Fruit fly (Drosophila melanogaster) whole organism, adult: ENCODE data around the gene CG13994.

Source experiments
- CG12768 ChIP-seq: fragments of 200-800 bp; sonication (Bioruptor generic); optimal IDR thresholded peaks from 2 replicates; lab custom pipeline; 2017; ENCODE audit warnings: missing biosample characterization, missing genetic modification characterization, mild to moderate bottlenecking, moderate library complexity, missing genetic modification reagents
- CG14711 ChIP-seq: fragments of 200-800 bp; sonication (Bioruptor generic); optimal IDR thresholded peaks from 2 replicates; lab custom pipeline; 2018; ENCODE audit warnings: missing biosample characterization, mild to moderate bottlenecking, missing genetic modification characterization, moderate library complexity
- CG7101 ChIP-seq: fragments of 200-800 bp; sonication (Bioruptor generic); optimal IDR thresholded peaks from 2 replicates; lab custom pipeline; 2018; ENCODE audit warnings: missing biosample characterization, mild to moderate bottlenecking, missing genetic modification characterization, moderate library complexity
- Crg-1 ChIP-seq: fragments of 200-800 bp; sonication (Bioruptor generic); optimal IDR thresholded peaks from 2 replicates; lab custom pipeline; 2016; ENCODE audit warnings: missing biosample characterization, missing genetic modification characterization
- Hr96 ChIP-seq: fragments of 200-800 bp; sonication (Bioruptor generic); optimal IDR thresholded peaks from 2 replicates; lab custom pipeline; 2016; ENCODE audit warnings: missing biosample characterization, missing genetic modification characterization
- bab1 ChIP-seq: fragments of 200-800 bp; sonication (Bioruptor generic); optimal IDR thresholded peaks from 3 replicates; lab custom pipeline; 2019; ENCODE audit warnings: missing biosample characterization, mild to moderate bottlenecking, missing genetic modification characterization, moderate library complexity
- toe ChIP-seq: fragments of 200-800 bp; sonication (Bioruptor generic); optimal IDR thresholded peaks from 2 replicates; lab custom pipeline; 2016; ENCODE audit warnings: missing biosample characterization, missing genetic modification characterization

DNA sequence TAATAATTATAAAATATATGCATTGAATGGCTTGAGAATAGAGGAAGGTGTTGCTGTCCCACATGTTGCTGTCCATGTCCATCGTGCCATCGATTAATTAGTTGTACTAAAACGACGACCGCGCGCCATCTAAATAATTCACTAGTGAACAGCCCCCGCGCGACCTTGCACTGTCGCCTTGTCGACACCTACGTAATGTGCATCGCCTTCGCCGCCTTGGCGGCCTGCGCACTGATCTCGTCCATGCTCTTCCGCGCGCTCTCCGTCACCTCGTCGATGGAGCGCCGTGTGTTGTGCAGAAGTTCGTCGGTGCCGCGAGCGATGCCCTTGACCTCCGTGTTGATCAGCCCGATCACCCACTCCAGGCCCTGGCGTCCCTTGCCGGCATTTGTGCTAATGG lies 15.9 kb upstream of the CG13994 start:
- no peak for TF ChIP-seq bab1 (GFP tag; lab: Kevin White, UChicago)
- TF ChIP-seq Hr96 (GFP tag; lab: Kevin White, UChicago): no peak
- no peak for TF ChIP-seq CG7101 (tag; lab: Kevin White, UChicago)
- TF ChIP-seq Crg-1 (GFP tag; lab: Kevin White, UChicago): no peak
- no peak for TF ChIP-seq toe (GFP tag; lab: Kevin White, UChicago)
- TF ChIP-seq CG14711: no peak
- no peak for TF ChIP-seq CG12768 (GFP tag; lab: Kevin White, UChicago)
